Fruit fly (Drosophila melanogaster) whole organism, wandering third instar larva: ENCODE results near the gene CG6678.

Source experiments
- Dfd ChIP-seq: fragments of >200 bp; optimal IDR thresholded peaks from 2 replicates; lab custom pipeline; 2017; ENCODE audit warnings: missing biosample characterization, missing genetic modification characterization
- Dif ChIP-seq: fragments of 200-275, 200-300 bp; sonication (Bioruptor generic); optimal IDR thresholded peaks from 2 replicates; lab custom pipeline; 2018; ENCODE audit warnings: missing biosample characterization, missing genetic modification characterization; ENCODE audit not compliant: partially characterized antibody
- Jra ChIP-seq: sonication (Bioruptor generic); optimal IDR thresholded peaks from 2 replicates; lab custom pipeline; 2016; ENCODE audit warnings: missing biosample characterization, missing genetic modification characterization
- Mio ChIP-seq: sonication (Bioruptor generic); optimal IDR thresholded peaks from 2 replicates; lab custom pipeline; 2016; ENCODE audit warnings: missing biosample characterization, missing genetic modification characterization
- dmrt93B ChIP-seq: fragments of 200-800 bp; sonication (Bioruptor generic); optimal IDR thresholded peaks from 2 replicates; lab custom pipeline; 2018; ENCODE audit warnings: missing biosample characterization, mild to moderate bottlenecking, missing genetic modification characterization
- dsf ChIP-seq: sonication (Bioruptor generic); optimal IDR thresholded peaks from 2 replicates; lab custom pipeline; 2016; ENCODE audit warnings: missing biosample characterization, missing genetic modification characterization, borderline replicate concordance
- pan ChIP-seq: fragments of >200 bp; optimal IDR thresholded peaks from 2 replicates; lab custom pipeline; 2017
- psq ChIP-seq: fragments of 200-800 bp; sonication (Bioruptor generic); optimal IDR thresholded peaks from 3 replicates; lab custom pipeline; 2017; ENCODE audit warnings: missing biosample characterization, mild to moderate bottlenecking, missing genetic modification characterization, moderate library complexity
- sage ChIP-seq: fragments of 200-800 bp; sonication (Bioruptor generic); optimal IDR thresholded peaks from 2 replicates; lab custom pipeline; 2016; ENCODE audit warnings: missing biosample characterization, mild to moderate bottlenecking, missing genetic modification characterization

CG6678 gene

dm6 chr3R:21956340-21956739 is 69.5 kb downstream of the CG6678 start:
- no peak for TF ChIP-seq Jra
- TF ChIP-seq dsf (GFP tag; lab: Kevin White, UChicago): no peak
- no peak for TF ChIP-seq pan (lab: Kevin White, UChicago)
- no peak for TF ChIP-seq sage (GFP tag; lab: Kevin White, UChicago)
- no peak for TF ChIP-seq psq (GFP tag; lab: Kevin White, UChicago)
- no peak for TF ChIP-seq Dif (GFP tag; lab: Kevin White, UChicago)
- no peak for TF ChIP-seq Dfd (GFP tag; lab: Kevin White, UChicago)
- no peak for TF ChIP-seq Mio
- no peak for TF ChIP-seq dmrt93B (GFP tag; lab: Kevin White, UChicago)
